Fruit fly (Drosophila melanogaster): Measurements from ENCODE around the gene CG43783.

CG43783 gene

DNA sequence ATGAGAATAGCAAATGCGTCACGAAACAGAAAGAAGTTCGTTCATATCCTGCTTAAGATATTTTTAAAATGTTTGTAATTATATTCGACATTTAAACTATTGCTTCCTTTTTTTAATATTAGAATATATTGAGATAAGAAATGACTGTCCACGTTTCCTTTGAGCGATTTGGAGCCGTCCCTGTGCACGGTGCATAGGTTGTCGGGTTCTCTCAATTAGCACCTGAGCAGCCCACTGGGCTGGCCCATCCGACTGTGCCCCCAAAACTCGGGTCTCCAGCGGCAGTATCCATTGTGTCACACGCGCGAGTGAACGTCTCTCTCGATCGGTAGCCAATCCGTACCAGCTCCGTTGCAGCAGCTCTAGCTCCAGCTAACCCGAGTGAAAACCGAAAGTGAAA lies 4.5 kb upstream of the CG43783 start, which contains the start of gene CG13313 (continued):
- TF ChIP-seq CG12104 (GFP tag; optimal IDR thresholded peaks at IDR 0.05) (no peak), org-1 (GFP tag; optimal IDR thresholded peaks at IDR 0.05) (no peak), CG31224 (GFP tag; IDR thresholded peaks at IDR 0.05) (no peak), lilli (GFP tag; optimal IDR thresholded peaks at IDR 0.05) (no peak), mam (GFP tag; optimal IDR thresholded peaks at IDR 0.05) (no peak), CG6854 (GFP tag; optimal IDR thresholded peaks at IDR 0.05) (no peak), CG8388 (GFP tag; optimal IDR thresholded peaks at IDR 0.05) (no peak), Doc3 (GFP tag; IDR thresholded peaks at IDR 0.05; ENCODE audit: partially characterized antibody) (no peak), sqz (GFP tag; optimal IDR thresholded peaks at IDR 0.05) (no peak), CG31365 (tag; optimal IDR thresholded peaks at IDR 0.05) (no peak), ap (GFP tag; IDR thresholded peaks at IDR 0.05) (no peak), ro (GFP tag; IDR thresholded peaks at IDR 0.05) (no peak), HHEX (GFP tag; optimal IDR thresholded peaks at IDR 0.05) (no peak), CG31441 (GFP tag; IDR thresholded peaks at IDR 0.05) (no peak), phol (tag; optimal IDR thresholded peaks at IDR 0.05) (peak; percentile 3), ash1 (GFP tag; optimal IDR thresholded peaks at IDR 0.05) (no peak), ERR (GFP tag; optimal IDR thresholded peaks at IDR 0.05) (no peak), dan (GFP tag; IDR thresholded peaks at IDR 0.05) (no peak), CG10979 (tag; optimal IDR thresholded peaks at IDR 0.05) (peak; percentile 20), CG15514 (GFP tag; optimal IDR thresholded peaks at IDR 0.05) (no peak), fd102C (GFP tag; optimal IDR thresholded peaks at IDR 0.05) (no peak), Six4 (GFP tag; optimal IDR thresholded peaks at IDR 0.05) (no peak), bbx (GFP tag; IDR thresholded peaks at IDR 0.05; ENCODE audit: partially characterized antibody) (no peak), Dad (GFP tag; optimal IDR thresholded peaks at IDR 0.05) (no peak), Med (GFP tag) (peak; percentile 28), YL-1 (GFP tag; optimal IDR thresholded peaks at IDR 0.05) (no peak), CG5180 (GFP tag; optimal IDR thresholded peaks at IDR 0.05) (no peak), CHES-1-like (GFP tag; optimal IDR thresholded peaks at IDR 0.05) (no peak), sisA (GFP tag; IDR thresholded peaks at IDR 0.05) (peak; percentile 23; the same call in 1 of the 2 replicates), Dfd (GFP tag; optimal IDR thresholded peaks at IDR 0.05) (no peak), CG6272 (GFP tag; IDR thresholded peaks at IDR 0.05) (no peak), CG10431 (GFP tag; optimal IDR thresholded peaks at IDR 0.05) (no peak), CG7963 (GFP tag; IDR thresholded peaks at IDR 0.05; ENCODE audit: partially characterized antibody) (no peak), CG9215 (GFP tag; IDR thresholded peaks at IDR 0.05) (0 out of 2 replicates have a peak, but pooled peaks have one; percentile 14), CG6791 (GFP tag; IDR thresholded peaks at IDR 0.05; ENCODE audit: partially characterized antibody) (peak; percentile 26; the same call in 1 of the 3 replicates), Fer2 (tag; optimal IDR thresholded peaks at IDR 0.05) (no peak), NK7.1 (GFP tag; optimal IDR thresholded peaks at IDR 0.05) (no peak), ind (GFP tag; optimal IDR thresholded peaks at IDR 0.05) (no peak), CG34224 (GFP tag; IDR thresholded peaks at IDR 0.05; ENCODE audit: partially characterized antibody) (no peak), croc (GFP tag; conservative IDR thresholded peaks at IDR 0.05) (no peak), CG11456 (GFP tag; IDR thresholded peaks at IDR 0.05) (no peak), CG2712 (tag; optimal IDR thresholded peaks at IDR 0.05) (peak; percentile 27), peb (GFP tag; IDR thresholded peaks at IDR 0.05) (no peak), nmo (GFP tag; optimal IDR thresholded peaks at IDR 0.05) (peak; percentile 13), CG6654 (GFP tag; optimal IDR thresholded peaks at IDR 0.05) (no peak), crc (GFP tag; optimal IDR thresholded peaks at IDR 0.05) (no peak)

Measured in whole organism, embryonic.